Fruit fly (Drosophila melanogaster) whole organism, adult: ENCODE data around the gene CG5265.

Experiments used
- CG11617 ChIP-seq: fragments of 200-800 bp; sonication (Bioruptor generic); optimal IDR thresholded peaks from 2 replicates; lab custom pipeline; 2017; ENCODE audit warnings: mild to moderate bottlenecking, missing biosample characterization, missing genetic modification reagents, missing genetic modification characterization
- CG14711 ChIP-seq: fragments of 200-800 bp; sonication (Bioruptor generic); optimal IDR thresholded peaks from 2 replicates; lab custom pipeline; 2018; ENCODE audit warnings: missing biosample characterization, mild to moderate bottlenecking, missing genetic modification characterization, moderate library complexity
- CG33017 ChIP-seq: fragments of 200-800 bp; sonication (Bioruptor generic); optimal IDR thresholded peaks from 2 replicates; lab custom pipeline; 2018; ENCODE audit warnings: missing biosample characterization, mild to moderate bottlenecking, missing genetic modification characterization, moderate library complexity
- CG5204 ChIP-seq: fragments of 200-800 bp; sonication (Bioruptor generic); optimal IDR thresholded peaks from 2 replicates; lab custom pipeline; 2016; ENCODE audit warnings: missing biosample characterization, missing genetic modification characterization
- CG7101 ChIP-seq: fragments of 200-800 bp; sonication (Bioruptor generic); optimal IDR thresholded peaks from 2 replicates; lab custom pipeline; 2018; ENCODE audit warnings: missing biosample characterization, mild to moderate bottlenecking, missing genetic modification characterization, moderate library complexity
- Clk ChIP-seq: fragments of 200-800 bp; sonication (Bioruptor generic); optimal IDR thresholded peaks from 2 replicates; lab custom pipeline; 2017; ENCODE audit warnings: missing biosample characterization, missing genetic modification characterization
- Crg-1 ChIP-seq: fragments of 200-800 bp; sonication (Bioruptor generic); optimal IDR thresholded peaks from 2 replicates; lab custom pipeline; 2016; ENCODE audit warnings: missing biosample characterization, missing genetic modification characterization
- Hr96 ChIP-seq: fragments of 200-800 bp; sonication (Bioruptor generic); optimal IDR thresholded peaks from 2 replicates; lab custom pipeline; 2016; ENCODE audit warnings: missing biosample characterization, missing genetic modification characterization
- bab1 ChIP-seq: fragments of 200-800 bp; sonication (Bioruptor generic); optimal IDR thresholded peaks from 3 replicates; lab custom pipeline; 2019; ENCODE audit warnings: missing biosample characterization, mild to moderate bottlenecking, missing genetic modification characterization, moderate library complexity
- pad ChIP-seq: fragments of 200-800 bp; sonication (Bioruptor generic); optimal IDR thresholded peaks from 3 replicates; lab custom pipeline; 2017; ENCODE audit warnings: missing biosample characterization, missing genetic modification characterization, mild to moderate bottlenecking, moderate library complexity, missing genetic modification reagents
- toe ChIP-seq: fragments of 200-800 bp; sonication (Bioruptor generic); optimal IDR thresholded peaks from 2 replicates; lab custom pipeline; 2016; ENCODE audit warnings: missing biosample characterization, missing genetic modification characterization

DNA sequence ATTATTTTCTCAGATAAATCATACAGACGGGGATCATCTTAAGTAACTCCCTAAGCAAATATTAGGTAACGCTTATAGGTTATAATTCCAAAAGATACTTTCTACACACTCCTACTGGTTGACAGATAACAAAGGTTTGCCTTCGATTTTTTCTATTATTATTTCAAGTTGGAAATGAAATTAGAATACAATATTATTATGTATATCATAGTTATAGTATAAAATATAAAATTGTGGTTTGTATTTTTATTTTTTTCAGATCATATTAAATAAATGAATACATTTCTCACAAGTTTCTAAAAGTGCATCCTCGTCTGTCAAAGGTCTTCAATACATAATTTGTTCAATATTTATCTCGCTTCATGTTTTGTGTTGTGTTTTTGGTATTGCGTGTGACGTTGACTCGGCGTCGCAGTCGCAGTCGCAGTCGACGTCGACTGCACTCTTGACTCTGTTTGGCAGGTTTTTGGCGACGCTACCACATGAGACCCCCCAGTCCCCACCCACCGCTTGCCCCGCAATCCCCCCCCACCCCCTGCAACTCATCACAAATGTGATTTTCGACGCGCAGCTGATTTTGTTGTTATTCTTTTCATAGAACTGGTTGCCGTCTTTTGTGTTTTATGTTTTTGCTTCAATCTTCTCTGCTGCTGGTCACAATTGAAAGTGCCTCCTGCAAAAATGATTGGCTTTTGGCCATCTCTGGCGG, 15.8 kb upstream of the CG5265 start:
- no peak for TF ChIP-seq CG14711 (tag; lab: Kevin White, UChicago)
- no peak for TF ChIP-seq CG11617 (GFP tag; lab: Kevin White, UChicago)
- no peak for TF ChIP-seq CG33017 (tag; lab: Kevin White, UChicago)
- TF ChIP-seq pad (GFP tag; lab: Kevin White, UChicago): no peak
- TF ChIP-seq CG5204 (GFP tag; lab: Kevin White, UChicago): no peak
- no peak for TF ChIP-seq Hr96
- TF ChIP-seq toe: no peak
- TF ChIP-seq Clk (GFP tag; lab: Kevin White, UChicago): no peak
- TF ChIP-seq CG7101: no peak
- TF ChIP-seq Crg-1 (GFP tag; lab: Kevin White, UChicago): no peak
- no peak for TF ChIP-seq bab1
